Fruit fly (Drosophila melanogaster) whole organism, embryonic: ENCODE results near the gene Usp10.

Experiments used
- ATbp ChIP-seq: fragments of 200-800 bp; sonication (Bioruptor generic); optimal IDR thresholded peaks from 2 replicates; lab custom pipeline; 2017; ENCODE audit warnings: missing biosample characterization, mild to moderate bottlenecking, missing genetic modification characterization, missing genetic modification reagents
- Asciz ChIP-seq: fragments of 200-800 bp; sonication (Bioruptor generic); optimal IDR thresholded peaks from 2 replicates; lab custom pipeline; 2017; ENCODE audit warnings: missing biosample characterization, mild to moderate bottlenecking, missing genetic modification characterization, missing genetic modification reagents
- Atf6 ChIP-seq: fragments of 200-800 bp; sonication (Bioruptor generic); IDR thresholded peaks from 2 replicates; pipeline ENCODE4 v1.3.6; 2022; ENCODE audit warnings: missing biosample characterization, missing genetic modification characterization
- Blimp-1 ChIP-seq: fragments of 200-800 bp; sonication (Bioruptor generic); optimal IDR thresholded peaks from 3 replicates; lab custom pipeline; 2018; ENCODE audit warnings: missing biosample characterization, missing genetic modification characterization, mild to moderate bottlenecking, moderate library complexity, missing genetic modification reagents
- CG10147 ChIP-seq: fragments of 200-800 bp; sonication (Bioruptor generic); optimal IDR thresholded peaks from 2 replicates; lab custom pipeline; 2019; ENCODE audit warnings: missing biosample characterization, mild to moderate bottlenecking, missing genetic modification characterization, moderate library complexity
- CG1024 ChIP-seq: fragments of 200-800 bp; sonication (Bioruptor generic); IDR thresholded peaks from 2 replicates; pipeline ENCODE4 v1.3.6; 2022; ENCODE audit warnings: missing biosample characterization, missing genetic modification characterization
- CG10543 ChIP-seq: fragments of 200-800 bp; sonication (Bioruptor generic); optimal IDR thresholded peaks from 3 replicates; lab custom pipeline; 2017; ENCODE audit warnings: missing biosample characterization, mild to moderate bottlenecking, missing genetic modification characterization, moderate library complexity
- CG10979 ChIP-seq: fragments of 200-800 bp; sonication (Bioruptor generic); optimal IDR thresholded peaks from 2 replicates; lab custom pipeline; 2018; ENCODE audit warnings: missing biosample characterization, mild to moderate bottlenecking, missing genetic modification characterization, moderate library complexity
- CG11560 ChIP-seq: fragments of 200-800 bp; sonication (Bioruptor generic); IDR thresholded peaks from 3 replicates; pipeline ENCODE4 v1.3.6; 2022; ENCODE audit warnings: missing biosample characterization, missing genetic modification characterization
- CG12391 ChIP-seq: fragments of 200-800 bp; sonication (Bioruptor generic); optimal IDR thresholded peaks from 3 replicates; lab custom pipeline; 2018; ENCODE audit warnings: missing biosample characterization, mild to moderate bottlenecking, missing genetic modification characterization, moderate library complexity
- CG15269 ChIP-seq: fragments of 200-800 bp; sonication (Bioruptor generic); optimal IDR thresholded peaks from 2 replicates; lab custom pipeline; 2018; ENCODE audit warnings: missing biosample characterization, mild to moderate bottlenecking, missing genetic modification characterization, moderate library complexity
- CG15601 ChIP-seq: fragments of 200-800 bp; sonication (Bioruptor generic); optimal IDR thresholded peaks from 3 replicates; lab custom pipeline; 2019; ENCODE audit warnings: missing biosample characterization, mild to moderate bottlenecking, missing genetic modification characterization, moderate library complexity
- CG17385 ChIP-seq: fragments of 200-800 bp; sonication (Bioruptor generic); optimal IDR thresholded peaks from 3 replicates; lab custom pipeline; 2018; ENCODE audit warnings: missing biosample characterization, mild to moderate bottlenecking, missing genetic modification characterization
- CG18619 ChIP-seq: fragments of 200-800 bp; sonication (Bioruptor generic); optimal IDR thresholded peaks from 3 replicates; lab custom pipeline; 2017; ENCODE audit warnings: missing biosample characterization, mild to moderate bottlenecking, missing genetic modification characterization
- CG2678 ChIP-seq: fragments of 200-800 bp; sonication (Bioruptor generic); optimal IDR thresholded peaks from 3 replicates; lab custom pipeline; 2019; ENCODE audit warnings: missing biosample characterization, mild to moderate bottlenecking, missing genetic modification characterization, moderate library complexity
- CG31365 ChIP-seq: fragments of 200-800 bp; sonication (Bioruptor generic); optimal IDR thresholded peaks from 2 replicates; lab custom pipeline; 2018; ENCODE audit warnings: missing biosample characterization, mild to moderate bottlenecking, missing genetic modification characterization
- CG31441 ChIP-seq: fragments of 200-800 bp; sonication (Bioruptor generic); IDR thresholded peaks from 2 replicates; pipeline ENCODE4 v1.3.6; 2022; ENCODE audit warnings: missing biosample characterization, missing genetic modification characterization
- CG32532 ChIP-seq: fragments of 200-800 bp; sonication (Bioruptor generic); IDR thresholded peaks from 2 replicates; pipeline ENCODE4 v1.3.6; 2022; ENCODE audit warnings: missing biosample characterization, missing genetic modification characterization
- CG34422 ChIP-seq: fragments of 200-800 bp; sonication (Bioruptor generic); IDR thresholded peaks from 3 replicates; pipeline ENCODE4 v1.3.6; 2022; ENCODE audit warnings: missing biosample characterization, missing genetic modification characterization
- CG4424 ChIP-seq: fragments of 200-800 bp; sonication (Bioruptor generic); optimal IDR thresholded peaks from 3 replicates; lab custom pipeline; 2016; ENCODE audit warnings: missing biosample characterization, missing genetic modification characterization
- CoRest ChIP-seq: fragments of 200-800 bp; sonication (Bioruptor generic); optimal IDR thresholded peaks from 3 replicates; lab custom pipeline; 2018; ENCODE audit warnings: missing biosample characterization, mild to moderate bottlenecking, missing genetic modification characterization, moderate library complexity
- Dad ChIP-seq: fragments of 200-800 bp; sonication (Bioruptor generic); optimal IDR thresholded peaks from 3 replicates; lab custom pipeline; 2016; ENCODE audit warnings: missing biosample characterization, missing genetic modification characterization
- Eip74EF ChIP-seq, 2 experiments: fragments of 200-800 bp in 1 of 2; fragments of >200 bp in 1 of 2; sonication (Bioruptor generic) in 1 of 2; optimal IDR thresholded peaks; 2 replicates each; lab custom pipeline; 2017 to 2019; ENCODE audit warnings: missing biosample characterization in 2 of 2, missing genetic modification characterization in 2 of 2, mild to moderate bottlenecking in 1 of 2, moderate library complexity in 1 of 2
- Hey ChIP-seq: fragments of 200-800 bp; sonication (Bioruptor generic); optimal IDR thresholded peaks from 3 replicates; lab custom pipeline; 2018; ENCODE audit warnings: missing biosample characterization, mild to moderate bottlenecking, missing genetic modification characterization
- Hmr ChIP-seq: fragments of 200-800 bp; sonication (Bioruptor generic); optimal IDR thresholded peaks from 3 replicates; lab custom pipeline; 2017; ENCODE audit warnings: mild to moderate bottlenecking, missing biosample characterization, missing genetic modification reagents, missing genetic modification characterization
- Jarid2 ChIP-seq: fragments of 200-800 bp; sonication (Bioruptor generic); optimal IDR thresholded peaks from 3 replicates; lab custom pipeline; 2017; ENCODE audit warnings: mild to moderate bottlenecking, missing biosample characterization, missing genetic modification reagents, missing genetic modification characterization
- MTF-1 ChIP-seq: fragments of 200-800 bp; sonication (Bioruptor generic); optimal IDR thresholded peaks from 2 replicates; lab custom pipeline; 2018; ENCODE audit warnings: missing biosample characterization, mild to moderate bottlenecking, missing genetic modification characterization, borderline replicate concordance
- Pdp1 ChIP-seq, 2 experiments: fragments of 200-800 bp; sonication (Bioruptor generic); optimal IDR thresholded peaks; 3 replicates each; lab custom pipeline; 2016; ENCODE audit warnings: missing biosample characterization in 2 of 2, missing genetic modification characterization in 2 of 2, mild to moderate bottlenecking in 1 of 2, moderate library complexity in 1 of 2
- Xbp1 ChIP-seq: fragments of 200-800 bp; sonication (Bioruptor generic); optimal IDR thresholded peaks from 3 replicates; lab custom pipeline; 2016; ENCODE audit warnings: missing biosample characterization, mild to moderate bottlenecking, missing genetic modification characterization
- YL-1 ChIP-seq: fragments of 200-800 bp; sonication (Bioruptor generic); optimal IDR thresholded peaks from 3 replicates; lab custom pipeline; 2017; ENCODE audit warnings: missing biosample characterization, mild to moderate bottlenecking, missing genetic modification characterization
- bab2 ChIP-seq: fragments of 200-800 bp; sonication (Bioruptor generic); optimal IDR thresholded peaks from 2 replicates; lab custom pipeline; 2016; ENCODE audit warnings: missing biosample characterization, missing genetic modification characterization
- dmrt99B ChIP-seq: fragments of 200-800 bp; sonication (Bioruptor generic); optimal IDR thresholded peaks from 2 replicates; lab custom pipeline; 2018; ENCODE audit warnings: missing biosample characterization, mild to moderate bottlenecking, missing genetic modification characterization, moderate library complexity
- dysf ChIP-seq: fragments of 200-800 bp; sonication (Bioruptor generic); IDR thresholded peaks from 3 replicates; pipeline ENCODE4 v1.3.6; 2022; ENCODE audit warnings: missing biosample characterization, missing genetic modification characterization
- hkb ChIP-seq, 2 experiments: fragments of 200-800 bp in 1 of 2; fragments of >200 bp in 1 of 2; sonication (Bioruptor generic) in 1 of 2; IDR thresholded peaks in 1 of 2; optimal IDR thresholded peaks in 1 of 2; 2 replicates each; pipeline versions ENCODE4 v1.3.6 to Lab custom; 2017 to 2022; ENCODE audit warnings: missing biosample characterization in 1 of 2, missing genetic modification characterization in 1 of 2
- jing ChIP-seq: fragments of 200-800 bp; sonication (Bioruptor generic); optimal IDR thresholded peaks from 2 replicates; lab custom pipeline; 2018; ENCODE audit warnings: missing biosample characterization, mild to moderate bottlenecking, missing genetic modification characterization
- lbe ChIP-seq: fragments of 200-800 bp; sonication (Bioruptor generic); optimal IDR thresholded peaks from 2 replicates; lab custom pipeline; 2016; ENCODE audit warnings: missing biosample characterization, mild to moderate bottlenecking, missing genetic modification characterization
- nau ChIP-seq: fragments of 200-800 bp; sonication (Bioruptor generic); optimal IDR thresholded peaks from 3 replicates; lab custom pipeline; 2017; ENCODE audit warnings: missing biosample characterization, mild to moderate bottlenecking, missing genetic modification characterization, missing genetic modification reagents
- otp ChIP-seq: fragments of 200-800 bp; sonication (Bioruptor generic); IDR thresholded peaks from 3 replicates; pipeline ENCODE4, ENCODE4 v1.3.6; 2022; ENCODE audit warnings: missing biosample characterization, missing genetic modification characterization
- prd ChIP-seq, 3 experiments: fragments of >200 bp in 2 of 3; fragments of 200-800 bp in 1 of 3; sonication (Bioruptor generic) in 1 of 3; optimal IDR thresholded peaks in 2 of 3; IDR thresholded peaks in 1 of 3; 2 replicates in 2 of 3; 3 replicates in 1 of 3; pipeline versions ENCODE4 v1.3.6 to Lab custom; 2017 to 2022; ENCODE audit warnings: missing biosample characterization in 1 of 3, missing genetic modification characterization in 1 of 3
- ranshi ChIP-seq: fragments of 200-800 bp; sonication (Bioruptor generic); IDR thresholded peaks from 2 replicates; pipeline ENCODE4 v1.3.6; 2022; ENCODE audit warnings: missing biosample characterization, missing genetic modification characterization
- rib ChIP-seq: fragments of 200-800 bp; sonication (Bioruptor generic); IDR thresholded peaks from 2 replicates; pipeline ENCODE4 v1.3.6; 2022; ENCODE audit warnings: missing biosample characterization, missing genetic modification characterization
- scrt ChIP-seq: fragments of 200-800 bp; sonication (Bioruptor generic); optimal IDR thresholded peaks from 2 replicates; lab custom pipeline; 2018; ENCODE audit warnings: missing biosample characterization, mild to moderate bottlenecking, missing genetic modification characterization, moderate library complexity
- tap ChIP-seq: fragments of 200-800 bp; optimal IDR thresholded peaks from 3 replicates; lab custom pipeline; 2019; ENCODE audit warnings: missing biosample characterization, mild to moderate bottlenecking, missing genetic modification characterization, moderate library complexity
- tgo ChIP-seq: fragments of 200-800 bp; sonication (Bioruptor generic); IDR thresholded peaks from 3 replicates; pipeline ENCODE4 v1.3.6; 2022; ENCODE audit warnings: missing biosample characterization, missing genetic modification characterization
- tin ChIP-seq: fragments of 200-800 bp; sonication (Bioruptor generic); optimal IDR thresholded peaks from 3 replicates; lab custom pipeline; 2016; ENCODE audit warnings: missing biosample characterization, missing genetic modification characterization
- trem ChIP-seq: fragments of 200-800 bp; optimal IDR thresholded peaks from 3 replicates; lab custom pipeline; 2019; ENCODE audit warnings: missing biosample characterization, mild to moderate bottlenecking, missing genetic modification characterization, moderate library complexity
- zf30C ChIP-seq: fragments of 200-800 bp; sonication (Bioruptor generic); optimal IDR thresholded peaks from 3 replicates; lab custom pipeline; 2018; ENCODE audit warnings: missing biosample characterization, mild to moderate bottlenecking, missing genetic modification characterization
- zfh1 ChIP-seq: fragments of 200-800 bp; sonication (Bioruptor generic); IDR thresholded peaks from 3 replicates; pipeline ENCODE4 v1.3.6; 2022; ENCODE audit warnings: missing biosample characterization, missing genetic modification characterization

Gene Usp10

DNA sequence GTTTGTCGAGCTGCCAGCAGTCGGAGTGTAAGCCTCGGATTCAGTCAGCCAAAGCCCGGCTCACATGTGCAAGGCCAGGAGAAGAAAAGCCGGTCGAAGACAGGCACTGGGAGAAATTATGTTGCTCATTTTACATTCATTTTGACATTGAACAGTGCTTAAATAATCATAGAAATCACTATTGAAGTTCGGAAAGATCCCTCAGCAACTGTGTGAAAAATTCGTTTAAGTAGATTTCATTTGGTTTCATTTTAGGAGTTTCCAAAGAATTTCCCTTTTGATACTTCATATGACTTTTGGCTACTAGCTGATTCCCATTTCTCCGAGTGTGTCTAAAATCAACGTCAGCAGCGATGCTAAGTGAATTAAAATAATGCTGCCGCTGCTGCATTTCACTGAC, 47.3 kb upstream of the Usp10 start (continued):
- TF ChIP-seq CG11560 (no peak), ATbp (GFP tag; lab: Kevin White, UChicago) (peak; percentile 27), Blimp-1 (GFP tag; lab: Kevin White, UChicago) (peak; percentile 50), zfh1 (GFP tag; lab: Robert Waterston, UW) (0 out of 3 replicates have a peak, but pooled peaks have one; percentile 17), hkb (optimal IDR thresholded peaks at IDR 0.05; lab: Kevin White, UChicago) (no peak), hkb (GFP tag; IDR thresholded peaks at IDR 0.05; lab: Robert Waterston, UW) (0 out of 2 replicates have a peak, but pooled peaks have one; percentile 16), CG10543 (no peak), nau (peak; percentile 8), CG31365 (tag; lab: Kevin White, UChicago) (no peak), CG34422 (GFP tag; lab: Robert Waterston, UW) (no peak), bab2 (GFP tag; lab: Kevin White, UChicago) (peak; percentile 9), trem (tag; lab: Kevin White, UChicago) (peak; percentile 2), ranshi (GFP tag; lab: Robert Waterston, UW) (no peak), MTF-1 (GFP tag; lab: Kevin White, UChicago) (no peak), tgo (no peak), CG4424 (peak; percentile 39), Xbp1 (GFP tag; lab: Kevin White, UChicago) (peak; percentile 12), scrt (GFP tag; lab: Kevin White, UChicago) (no peak), CG15601 (tag; lab: Kevin White, UChicago) (peak; percentile 3), CG15269 (tag; lab: Kevin White, UChicago) (no peak), CG10979 (tag; lab: Kevin White, UChicago) (peak; percentile 44), Jarid2 (GFP tag; lab: Kevin White, UChicago) (no peak), CG17385 (GFP tag; lab: Kevin White, UChicago) (peak; percentile 17), CG18619 (GFP tag; lab: Kevin White, UChicago) (no peak), Hmr (no peak), CoRest (no peak), jing (no peak), tap (tag; lab: Kevin White, UChicago) (peak; percentile 43), CG32532 (GFP tag; lab: Robert Waterston, UW) (no peak), CG10147 (GFP tag; lab: Kevin White, UChicago) (peak; percentile 23), YL-1 (GFP tag; lab: Kevin White, UChicago) (no peak), Hey (no peak), Asciz (GFP tag; lab: Kevin White, UChicago) (peak; percentile 57), lbe (GFP tag; lab: Kevin White, UChicago) (peak; percentile 35), CG31441 (GFP tag; lab: Robert Waterston, UW) (peak; percentile 60), dysf (GFP tag; lab: Robert Waterston, UW) (peak; percentile 8; the same call in 1 of the 3 replicates), rib (no peak), zf30C (GFP tag; lab: Kevin White, UChicago) (peak; percentile 11), prd (optimal IDR thresholded peaks at IDR 0.05; lab: Kevin White, UChicago) (no peak), prd (GFP tag; IDR thresholded peaks at IDR 0.05; lab: Robert Waterston, UW) (peak; percentile 39; the same call in 1 of the 3 replicates), CG1024 (GFP tag; lab: Robert Waterston, UW) (no peak), CG2678 (tag; lab: Kevin White, UChicago) (peak; percentile 51), CG12391 (tag; lab: Kevin White, UChicago) (peak; percentile 43), otp (GFP tag; lab: Robert Waterston, UW) (0 out of 3 replicates have a peak, but pooled peaks have one; percentile 9), Dad (GFP tag; lab: Kevin White, UChicago) (peak; percentile 3), Pdp1 (GFP tag; optimal IDR thresholded peaks at IDR 0.05; lab: Kevin White, UChicago) (peak in 1 of 2 experiments; percentile 7), Atf6 (GFP tag; lab: Robert Waterston, UW) (no peak), dmrt99B (tag; lab: Kevin White, UChicago) (no peak), Eip74EF (GFP tag; optimal IDR thresholded peaks at IDR 0.05; lab: Kevin White, UChicago) (peak in 1 of 2 experiments; percentile 23), tin (GFP tag; lab: Kevin White, UChicago) (peak; percentile 9)
